Worm (Caenorhabditis elegans): ENCODE results near the gene ttbk-2.2.
A peak's percentile ranks its signal among the peaks of the same experiment; 100 is the strongest.

DNA sequence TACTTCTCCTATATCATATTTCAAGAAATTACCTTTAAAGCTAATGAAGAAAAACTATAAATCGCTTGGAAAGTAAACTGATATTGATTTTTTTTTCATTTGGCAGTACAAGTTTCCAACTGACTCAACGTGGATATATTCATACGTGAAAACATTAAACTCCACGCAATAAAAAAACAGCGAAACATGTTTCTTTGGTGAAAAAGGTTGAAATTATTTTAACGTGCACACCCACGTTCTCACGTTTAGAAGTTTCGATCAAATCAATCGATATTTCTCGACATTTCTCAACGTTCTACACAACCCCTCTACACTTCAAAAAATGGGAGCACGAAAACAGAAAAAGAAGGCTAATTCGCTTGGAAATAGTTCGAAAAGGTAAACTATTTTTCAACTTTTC lies 37.8 kb downstream of the ttbk-2.2 start, which contains the start of the genes best-6 and C09B9.2:
- TF ChIP-seq unc-62 (GFP tag; optimal IDR thresholded peaks at IDR 0.05 in 1 of 2): peak in 1 of 2 experiments; percentile 87
- TF ChIP-seq unc-62 (tag; optimal IDR thresholded peaks at IDR 0.05): no peak
- TF ChIP-seq nhr-42 (GFP tag; IDR thresholded peaks at IDR 0.05): no peak
- no peak for TF ChIP-seq lsy-2 (tag; optimal IDR thresholded peaks at IDR 0.05)
- no peak for TF ChIP-seq dve-1 (tag; optimal IDR thresholded peaks at IDR 0.05; ENCODE audit: insufficient read depth)
- no peak for TF ChIP-seq dmd-9 (GFP tag; IDR thresholded peaks at IDR 0.05)
- no peak for TF ChIP-seq egl-27 (tag; optimal IDR thresholded peaks at IDR 0.05)
- TF ChIP-seq ctbp-1 (GFP tag; IDR thresholded peaks at IDR 0.05): no peak
- TF ChIP-seq lin-13 (GFP tag; optimal IDR thresholded peaks at IDR 0.05): no peak

Data from whole organism, L4 larva.